Worm (Caenorhabditis elegans): Measurements from ENCODE around the gene Y7A9D.1.

The Y7A9D.1 gene

ce11 chrIV:16381933-16382591 is at the start of gene Y7A9D.1 (continued):
- TF ChIP-seq ceh-82 (tag; optimal IDR thresholded peaks at IDR 0.05) (peak; percentile 8 to 35 (median 22)), pqm-1 (tag; optimal IDR thresholded peaks at IDR 0.05) (no peak), C04F5.9 (tag; optimal IDR thresholded peaks at IDR 0.05) (no peak), tlp-1 (tag; optimal IDR thresholded peaks at IDR 0.05) (no peak), fkh-10 (GFP tag; optimal IDR thresholded peaks at IDR 0.05) (no peak), ceh-63 (GFP tag; optimal IDR thresholded peaks at IDR 0.05) (no peak), fkh-4 (tag; optimal IDR thresholded peaks at IDR 0.05; ENCODE audit: borderline replicate concordance) (no peak), fkh-8 (tag; optimal IDR thresholded peaks at IDR 0.05) (peak; percentile 30), egl-13 (tag; optimal IDR thresholded peaks at IDR 0.05) (no peak), sptf-1 (tag; optimal IDR thresholded peaks at IDR 0.05) (no peak), ceh-88 (GFP tag; IDR thresholded peaks at IDR 0.05) (peak; percentile 24; the same call in 1 of the 2 replicates), nhr-76 (tag; optimal IDR thresholded peaks at IDR 0.05) (no peak), irx-1 (tag; optimal IDR thresholded peaks at IDR 0.05) (peak; percentile 39), F16B12.6 (tag; optimal IDR thresholded peaks at IDR 0.05) (no peak), nhr-77 (tag; optimal IDR thresholded peaks at IDR 0.05) (peak; percentile 76), ces-1 (GFP tag; optimal IDR thresholded peaks at IDR 0.05) (no peak), ceh-8 (GFP tag; optimal IDR thresholded peaks at IDR 0.05) (peak; percentile 37), lin-35 (GFP tag; optimal IDR thresholded peaks at IDR 0.05) (peak in 1 of 2 experiments; percentile 43), jun-1 (tag; optimal IDR thresholded peaks at IDR 0.05) (no peak), lin-14 (GFP tag; optimal IDR thresholded peaks at IDR 0.05) (no peak), efl-1 (optimal IDR thresholded peaks at IDR 0.05) (peak; percentile 23 to 54), efl-1 (GFP tag; optimal IDR thresholded peaks at IDR 0.05 in 1 of 2) (peak; percentile 19 to 91), dsc-1 (tag; optimal IDR thresholded peaks at IDR 0.05) (peak; percentile 54), swsn-7 (tag; optimal IDR thresholded peaks at IDR 0.05) (peak; percentile 55), nhr-28 (tag; optimal IDR thresholded peaks at IDR 0.05) (no peak), nhr-71 (tag; optimal IDR thresholded peaks at IDR 0.05) (peak; percentile 76), egl-27 (tag; optimal IDR thresholded peaks at IDR 0.05) (no peak), vab-15 (tag; optimal IDR thresholded peaks at IDR 0.05) (no peak), unc-98 (GFP tag; IDR thresholded peaks at IDR 0.05) (no peak), skn-1 (tag; optimal IDR thresholded peaks at IDR 0.05) (no peak), alr-1 (tag; optimal IDR thresholded peaks at IDR 0.05; ENCODE audit: borderline replicate concordance) (no peak), ama-1 (optimal IDR thresholded peaks at IDR 0.05) (no peak), sup-37 (GFP tag; optimal IDR thresholded peaks at IDR 0.05) (no peak)

DNA sequence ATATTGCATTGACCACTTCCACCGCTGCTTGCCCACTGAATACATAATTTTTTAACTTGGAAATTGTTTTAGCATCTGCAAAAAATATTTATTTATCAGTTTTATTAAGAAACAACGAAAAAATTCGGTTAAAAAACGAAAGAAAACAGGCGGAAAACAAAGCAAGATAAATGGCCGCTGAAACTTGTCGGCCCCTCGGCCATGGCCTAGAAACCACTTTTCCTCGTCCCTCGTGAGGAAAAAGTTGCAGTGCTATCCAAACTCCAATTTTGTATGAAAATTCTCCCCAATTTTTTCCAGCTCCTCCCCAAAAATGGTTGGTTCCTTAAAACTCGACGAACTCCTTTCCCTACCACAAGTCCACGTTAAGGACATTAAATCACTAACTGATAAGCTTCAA is 42.3 kb upstream of the Y7A9D.1 start, which contains the start of gene Y10G11A.1:
TSS of gene Y10G11A.1 (plus strand) at position 301 of the 400 bp plus-strand sequence.
- peak; percentile 59 for TF ChIP-seq nhr-85 (tag)

ce11 chrIV:16421903-16422557 is 40.0 kb upstream of the Y7A9D.1 start:
- TF ChIP-seq elt-2 (tag; optimal IDR thresholded peaks at IDR 0.05), result no peak
- no peak for TF ChIP-seq C16A3.4 (tag; optimal IDR thresholded peaks at IDR 0.05)
- peak; percentile 62 for TF ChIP-seq rnt-1 (tag; optimal IDR thresholded peaks at IDR 0.05)
- TF ChIP-seq F16B12.6 (tag; optimal IDR thresholded peaks at IDR 0.05), result no peak
- no peak for TF ChIP-seq ztf-4 (tag; optimal IDR thresholded peaks at IDR 0.05)
- TF ChIP-seq lin-14 (GFP tag; optimal IDR thresholded peaks at IDR 0.05), result peak; percentile 56
- no peak for TF ChIP-seq pag-3 (tag; optimal IDR thresholded peaks at IDR 0.05; ENCODE audit: borderline replicate concordance, insufficient read depth)
- no peak for TF ChIP-seq mef-2 (tag; optimal IDR thresholded peaks at IDR 0.05)
- no peak for TF ChIP-seq ceh-88 (GFP tag; IDR thresholded peaks at IDR 0.05)
- TF ChIP-seq nhr-11 (tag; optimal IDR thresholded peaks at IDR 0.05), result no peak
- TF ChIP-seq hlh-17 (GFP tag; optimal IDR thresholded peaks at IDR 0.05; ENCODE audit: borderline replicate concordance), result no peak
- no peak for TF ChIP-seq lir-3 (tag; optimal IDR thresholded peaks at IDR 0.05; ENCODE audit: poor library complexity)
- TF ChIP-seq mdl-1 (tag; optimal IDR thresholded peaks at IDR 0.05), result no peak
- no peak for TF ChIP-seq tbx-2 (tag; optimal IDR thresholded peaks at IDR 0.05)
- TF ChIP-seq fkh-8 (tag; optimal IDR thresholded peaks at IDR 0.05), result peak; percentile 49
- TF ChIP-seq lin-39 (tag; optimal IDR thresholded peaks at IDR 0.05), result no peak
- no peak for TF ChIP-seq Y116A8C.19 (tag; optimal IDR thresholded peaks at IDR 0.05; ENCODE audit: borderline replicate concordance)
- TF ChIP-seq ceh-63 (GFP tag; optimal IDR thresholded peaks at IDR 0.05), result no peak
- TF ChIP-seq nhr-71 (tag; optimal IDR thresholded peaks at IDR 0.05), result peak; percentile 15
- TF ChIP-seq xbp-1 (tag; optimal IDR thresholded peaks at IDR 0.05), result no peak
- no peak for TF ChIP-seq ets-5 (GFP tag; IDR thresholded peaks at IDR 0.05)
- peak in 1 of 2 experiments; percentile 38 for TF ChIP-seq lin-35 (GFP tag; optimal IDR thresholded peaks at IDR 0.05)

Measured in whole organism, L1 larva.